Fruit fly (Drosophila melanogaster) whole organism, embryonic: ENCODE measurements around the gene SMC3.

Experiments
- ATbp ChIP-seq: fragments of 200-800 bp; sonication (Bioruptor generic); optimal IDR thresholded peaks from 2 replicates; lab custom pipeline; 2017; ENCODE audit warnings: missing biosample characterization, mild to moderate bottlenecking, missing genetic modification characterization, missing genetic modification reagents
- CG10959 ChIP-seq: fragments of 200-800 bp; sonication (Bioruptor generic); IDR thresholded peaks from 2 replicates; pipeline ENCODE4 v1.3.6; 2022; ENCODE audit warnings: missing biosample characterization, missing genetic modification characterization
- CG11085 ChIP-seq: fragments of 200-800 bp; sonication (Bioruptor generic); IDR thresholded peaks from 2 replicates; pipeline ENCODE4 v1.3.6; 2022; ENCODE audit warnings: missing biosample characterization, missing genetic modification characterization
- CG11247 ChIP-seq: fragments of 200-800 bp; sonication (Bioruptor generic); IDR thresholded peaks from 2 replicates; pipeline ENCODE4 v1.3.6; 2022; ENCODE audit warnings: missing biosample characterization, missing genetic modification characterization
- CG11504 ChIP-seq: fragments of 200-800 bp; sonication (Bioruptor generic); optimal IDR thresholded peaks from 3 replicates; lab custom pipeline; 2019; ENCODE audit warnings: missing biosample characterization, mild to moderate bottlenecking, missing genetic modification characterization, moderate library complexity
- CG12219 ChIP-seq: fragments of 200-800 bp; sonication (Bioruptor generic); optimal IDR thresholded peaks from 3 replicates; lab custom pipeline; 2018; ENCODE audit warnings: missing biosample characterization, mild to moderate bottlenecking, missing genetic modification characterization
- CG13287 ChIP-seq: fragments of 200-800 bp; sonication (Bioruptor generic); IDR thresholded peaks from 2 replicates; pipeline ENCODE4 v1.3.6; 2022; ENCODE audit warnings: missing biosample characterization, missing genetic modification characterization; ENCODE audit not compliant: partially characterized antibody
- CG14014 ChIP-seq: fragments of 200-800 bp; sonication (Bioruptor generic); IDR thresholded peaks from 2 replicates; pipeline ENCODE4 v1.3.6; 2022; ENCODE audit warnings: missing biosample characterization, missing genetic modification characterization
- CG14667 ChIP-seq: fragments of 200-800 bp; sonication (Bioruptor generic); IDR thresholded peaks from 2 replicates; pipeline ENCODE4 v1.3.6; 2022; ENCODE audit warnings: missing biosample characterization, missing genetic modification characterization
- CG17359 ChIP-seq: fragments of 200-800 bp; sonication (Bioruptor generic); optimal IDR thresholded peaks from 3 replicates; lab custom pipeline; 2018; ENCODE audit warnings: missing biosample characterization, mild to moderate bottlenecking, missing genetic modification characterization, moderate library complexity
- CG2678 ChIP-seq: fragments of 200-800 bp; sonication (Bioruptor generic); optimal IDR thresholded peaks from 3 replicates; lab custom pipeline; 2019; ENCODE audit warnings: missing biosample characterization, mild to moderate bottlenecking, missing genetic modification characterization, moderate library complexity
- CG2712 ChIP-seq: fragments of 200-800 bp; optimal IDR thresholded peaks from 3 replicates; lab custom pipeline; 2019; ENCODE audit warnings: missing biosample characterization, mild to moderate bottlenecking, missing genetic modification characterization, moderate library complexity
- CG3281 ChIP-seq: fragments of 200-800 bp; sonication (Bioruptor generic); optimal IDR thresholded peaks from 3 replicates; lab custom pipeline; 2017; ENCODE audit warnings: missing biosample characterization, mild to moderate bottlenecking, missing genetic modification characterization
- CG34224 ChIP-seq: fragments of 200-800 bp; sonication (Bioruptor generic); IDR thresholded peaks from 3 replicates; pipeline ENCODE4 v1.3.6; 2022; ENCODE audit warnings: missing biosample characterization, missing genetic modification characterization; ENCODE audit not compliant: partially characterized antibody
- CG4617 ChIP-seq: fragments of 200-800 bp; sonication (Bioruptor generic); optimal IDR thresholded peaks from 3 replicates; lab custom pipeline; 2016; ENCODE audit warnings: missing biosample characterization, missing genetic modification characterization, borderline replicate concordance
- CG4820 ChIP-seq: fragments of 200-800 bp; sonication (Bioruptor generic); optimal IDR thresholded peaks from 3 replicates; lab custom pipeline; 2016; ENCODE audit warnings: missing biosample characterization, missing genetic modification characterization
- CG5180 ChIP-seq: fragments of 200-800 bp; sonication (Bioruptor generic); optimal IDR thresholded peaks from 3 replicates; lab custom pipeline; 2017; ENCODE audit warnings: missing biosample characterization, missing genetic modification characterization, mild to moderate bottlenecking, moderate library complexity, missing genetic modification reagents
- CG7963 ChIP-seq: fragments of 200-800 bp; sonication (Bioruptor generic); IDR thresholded peaks from 3 replicates; pipeline ENCODE4 v1.3.6; 2022; ENCODE audit warnings: missing biosample characterization, missing genetic modification characterization; ENCODE audit not compliant: partially characterized antibody
- CG8478 ChIP-seq: fragments of >200 bp; optimal IDR thresholded peaks from 2 replicates; lab custom pipeline; 2018
- CG9797 ChIP-seq: fragments of 200-800 bp; sonication (Bioruptor generic); optimal IDR thresholded peaks from 3 replicates; lab custom pipeline; 2018; ENCODE audit warnings: missing biosample characterization, mild to moderate bottlenecking, missing genetic modification characterization
- Chrac-16 ChIP-seq: fragments of 200-800 bp; sonication (Bioruptor generic); optimal IDR thresholded peaks from 3 replicates; lab custom pipeline; 2016; ENCODE audit warnings: missing biosample characterization, missing genetic modification characterization
- CkIIα-i1 ChIP-seq: fragments of 200-800 bp; sonication (Bioruptor generic); IDR thresholded peaks from 2 replicates; pipeline ENCODE4 v1.3.6; 2022; ENCODE audit warnings: missing biosample characterization, missing genetic modification characterization
- Dp ChIP-seq: fragments of 200-800 bp; sonication (Bioruptor generic); optimal IDR thresholded peaks from 2 replicates; lab custom pipeline; 2018; ENCODE audit warnings: missing biosample characterization, mild to moderate bottlenecking, missing genetic modification characterization, moderate library complexity
- Fer3 ChIP-seq: fragments of 200-800 bp; sonication (Bioruptor generic); optimal IDR thresholded peaks from 2 replicates; lab custom pipeline; 2018; ENCODE audit warnings: missing biosample characterization, mild to moderate bottlenecking, missing genetic modification characterization, moderate library complexity
- GATAe ChIP-seq: fragments of 200-800 bp; sonication (Bioruptor generic); conservative IDR thresholded peaks from 2 replicates; pipeline ENCODE4 v1.3.6; 2022; ENCODE audit warnings: missing biosample characterization, missing genetic modification characterization
- H15 ChIP-seq: fragments of 200-800 bp; sonication (Bioruptor generic); IDR thresholded peaks from 3 replicates; pipeline ENCODE4 v1.3.6; 2022; ENCODE audit warnings: missing biosample characterization, missing genetic modification characterization
- H2.0 ChIP-seq: fragments of 200-800 bp; sonication (Bioruptor generic); IDR thresholded peaks from 2 replicates; pipeline ENCODE4 v1.3.6; 2022; ENCODE audit warnings: missing biosample characterization, missing genetic modification characterization
- HmgD ChIP-seq: fragments of 200-800 bp; sonication (Bioruptor generic); optimal IDR thresholded peaks from 3 replicates; lab custom pipeline; 2016; ENCODE audit warnings: missing biosample characterization, missing genetic modification characterization
- Hsf ChIP-seq: fragments of 200-800 bp; sonication (Bioruptor generic); optimal IDR thresholded peaks from 3 replicates; lab custom pipeline; 2016; ENCODE audit warnings: missing biosample characterization, missing genetic modification characterization
- Kr ChIP-seq: fragments of 200-800 bp; sonication (Bioruptor generic); optimal IDR thresholded peaks from 2 replicates; lab custom pipeline; 2017; ENCODE audit warnings: missing biosample characterization, mild to moderate bottlenecking, missing genetic modification characterization
- Myb ChIP-seq: fragments of 200-800 bp; sonication (Bioruptor generic); optimal IDR thresholded peaks from 2 replicates; lab custom pipeline; 2016; ENCODE audit warnings: missing biosample characterization, missing genetic modification characterization
- NC2α ChIP-seq: fragments of 200-800 bp; sonication (Bioruptor generic); optimal IDR thresholded peaks from 2 replicates; lab custom pipeline; 2016; ENCODE audit warnings: missing biosample characterization, missing genetic modification characterization
- Ptx1 ChIP-seq: fragments of 200-800 bp; sonication (Bioruptor generic); IDR thresholded peaks from 2 replicates; pipeline ENCODE4 v1.3.6; 2022; ENCODE audit warnings: missing biosample characterization, missing genetic modification characterization
- ewg ChIP-seq: fragments of 200-800 bp; sonication (Bioruptor generic); optimal IDR thresholded peaks from 3 replicates; lab custom pipeline; 2017; ENCODE audit warnings: mild to moderate bottlenecking, missing biosample characterization, missing genetic modification reagents, missing genetic modification characterization
- fru ChIP-seq: fragments of >200 bp; optimal IDR thresholded peaks from 2 replicates; lab custom pipeline; 2017
- gcm2 ChIP-seq: fragments of 200-800 bp; sonication (Bioruptor generic); optimal IDR thresholded peaks from 2 replicates; lab custom pipeline; 2016; ENCODE audit warnings: missing biosample characterization, missing genetic modification characterization
- hb ChIP-seq: fragments of 200-800 bp; sonication (Bioruptor generic); IDR thresholded peaks from 3 replicates; pipeline ENCODE4 v1.3.6; 2022; ENCODE audit warnings: missing biosample characterization, missing genetic modification characterization; ENCODE audit not compliant: partially characterized antibody
- inv ChIP-seq: fragments of 200-800 bp; sonication (Bioruptor generic); IDR thresholded peaks from 2 replicates; pipeline ENCODE4 v1.3.6; 2022; ENCODE audit warnings: missing biosample characterization, missing genetic modification characterization; ENCODE audit not compliant: partially characterized antibody
- lilli ChIP-seq: fragments of 200-800 bp; sonication (Bioruptor generic); optimal IDR thresholded peaks from 3 replicates; lab custom pipeline; 2016; ENCODE audit warnings: missing biosample characterization, missing genetic modification characterization
- lola ChIP-seq, 3 experiments: fragments of >200 bp in 2 of 3; fragments of 200-800 bp in 1 of 3; sonication (Bioruptor generic) in 1 of 3; optimal IDR thresholded peaks; 2 replicates each; lab custom pipeline; 2017 to 2019; ENCODE audit warnings: missing biosample characterization in 3 of 3, missing genetic modification characterization in 3 of 3, mild to moderate bottlenecking in 1 of 3, moderate library complexity in 1 of 3
- p53 ChIP-seq: fragments of 200-800 bp; sonication (Bioruptor generic); optimal IDR thresholded peaks from 2 replicates; lab custom pipeline; 2016; ENCODE audit warnings: missing biosample characterization, missing genetic modification characterization
- peb ChIP-seq: fragments of 200-800 bp; sonication (Bioruptor generic); IDR thresholded peaks from 2 replicates; pipeline ENCODE4 v1.3.6; 2022; ENCODE audit warnings: missing biosample characterization, missing genetic modification characterization
- row ChIP-seq: fragments of 200-800 bp; sonication (Bioruptor generic); IDR thresholded peaks from 3 replicates; pipeline ENCODE4 v1.3.6; 2022; ENCODE audit warnings: missing biosample characterization, missing genetic modification characterization
- scrt ChIP-seq: fragments of 200-800 bp; sonication (Bioruptor generic); optimal IDR thresholded peaks from 2 replicates; lab custom pipeline; 2018; ENCODE audit warnings: missing biosample characterization, mild to moderate bottlenecking, missing genetic modification characterization, moderate library complexity
- sens-2 ChIP-seq: fragments of 200-800 bp; sonication (Bioruptor generic); IDR thresholded peaks from 2 replicates; pipeline ENCODE4 v1.3.6; 2022; ENCODE audit warnings: missing biosample characterization, missing genetic modification characterization
- slbo ChIP-seq: fragments of 200-800 bp; sonication (Bioruptor generic); IDR thresholded peaks from 2 replicates; pipeline ENCODE4 v1.3.6; 2022; ENCODE audit warnings: missing biosample characterization, missing genetic modification characterization
- slou ChIP-seq: fragments of 200-800 bp; sonication (Bioruptor generic); optimal IDR thresholded peaks from 3 replicates; lab custom pipeline; 2016; ENCODE audit warnings: missing biosample characterization, missing genetic modification characterization
- tin ChIP-seq: fragments of 200-800 bp; sonication (Bioruptor generic); optimal IDR thresholded peaks from 3 replicates; lab custom pipeline; 2016; ENCODE audit warnings: missing biosample characterization, missing genetic modification characterization
- tup ChIP-seq: fragments of 200-800 bp; sonication (Bioruptor generic); optimal IDR thresholded peaks from 2 replicates; lab custom pipeline; 2016; ENCODE audit warnings: missing biosample characterization, mild to moderate bottlenecking, missing genetic modification characterization, moderate library complexity
- unpg ChIP-seq: fragments of 200-800 bp; sonication (Bioruptor generic); optimal IDR thresholded peaks from 3 replicates; lab custom pipeline; 2018; ENCODE audit warnings: missing biosample characterization, mild to moderate bottlenecking, missing genetic modification characterization, moderate library complexity
- vvl ChIP-seq: fragments of 200-800 bp; sonication (Bioruptor generic); IDR thresholded peaks from 2 replicates; pipeline ENCODE4 v1.3.6; 2022; ENCODE audit warnings: missing biosample characterization, missing genetic modification characterization

SMC3 gene

dm6 chrX:16552567-16552966 lies 40.7 kb downstream of the SMC3 start (continued):
- TF ChIP-seq CG14014 (GFP tag; lab: Robert Waterston, UW) (peak; percentile 74; the same call in 1 of the 2 replicates), CG14667 (no peak), GATAe (GFP tag; lab: Robert Waterston, UW) (peak; percentile 73; the same call in 1 of the 2 replicates), CG2678 (peak; percentile 89), HmgD (GFP tag; lab: Kevin White, UChicago) (no peak), sens-2 (peak; percentile 74), peb (GFP tag; lab: Robert Waterston, UW) (0 out of 2 replicates have a peak, but pooled peaks have one; percentile 19), Ptx1 (peak; percentile 74), NC2α (GFP tag; lab: Kevin White, UChicago) (no peak), inv (no peak), tin (GFP tag; lab: Kevin White, UChicago) (peak; percentile 76), Myb (GFP tag; lab: Kevin White, UChicago) (peak; percentile 66), slou (GFP tag; lab: Kevin White, UChicago) (peak; percentile 68), vvl (GFP tag; lab: Robert Waterston, UW) (peak; percentile 89), CG3281 (GFP tag; lab: Kevin White, UChicago) (peak; percentile 87), CG10959 (GFP tag; lab: Robert Waterston, UW) (peak; percentile 52; the same call in 1 of the 2 replicates), Chrac-16 (GFP tag; lab: Kevin White, UChicago) (peak; percentile 79), H15 (GFP tag; lab: Robert Waterston, UW) (0 out of 3 replicates have a peak, but pooled peaks have one; percentile 36), CG5180 (GFP tag; lab: Kevin White, UChicago) (peak; percentile 47), CG11085 (GFP tag; lab: Robert Waterston, UW) (peak; percentile 56; the same call in 1 of the 2 replicates), CG9797 (GFP tag; lab: Kevin White, UChicago) (no peak), Kr (GFP tag; lab: Kevin White, UChicago) (no peak), hb (GFP tag; lab: Robert Waterston, UW) (no peak), Fer3 (tag; lab: Kevin White, UChicago) (peak; percentile 83), CG4617 (GFP tag; lab: Kevin White, UChicago) (no peak), ATbp (GFP tag; lab: Kevin White, UChicago) (peak; percentile 84), unpg (GFP tag; lab: Kevin White, UChicago) (peak; percentile 90), slbo (GFP tag; lab: Robert Waterston, UW) (peak; percentile 86), Hsf (GFP tag; lab: Kevin White, UChicago) (peak; percentile 65), CG34224 (no peak), CG12219 (GFP tag; lab: Kevin White, UChicago) (peak; percentile 75), scrt (GFP tag; lab: Kevin White, UChicago) (peak; percentile 69), ewg (GFP tag; lab: Kevin White, UChicago) (peak; percentile 49), p53 (no peak), CG2712 (tag; lab: Kevin White, UChicago) (peak; percentile 86), Dp (GFP tag; lab: Kevin White, UChicago) (no peak), gcm2 (peak; percentile 8), row (GFP tag; lab: Robert Waterston, UW) (peak; percentile 82), CG11247 (GFP tag; lab: Robert Waterston, UW) (peak; percentile 69), lilli (peak; percentile 80), fru (lab: Kevin White, UChicago) (no peak), CkIIα-i1 (GFP tag; lab: Robert Waterston, UW) (0 out of 2 replicates have a peak, but pooled peaks have one; percentile 12), CG11504 (tag; lab: Kevin White, UChicago) (peak; percentile 88), lola (GFP tag; optimal IDR thresholded peaks at IDR 0.05; lab: Kevin White, UChicago) (peak in 1 of 3 experiments; percentile 71), tup (GFP tag; lab: Kevin White, UChicago) (peak; percentile 17), H2.0 (GFP tag; lab: Robert Waterston, UW) (peak; percentile 66), CG7963 (GFP tag; lab: Robert Waterston, UW) (no peak), CG13287 (GFP tag; lab: Robert Waterston, UW) (peak; percentile 36), CG4820 (GFP tag; lab: Kevin White, UChicago) (peak; percentile 69), CG8478 (lab: Kevin White, UChicago) (no peak), CG17359 (tag; lab: Kevin White, UChicago) (peak; percentile 89)
